Worm (Caenorhabditis elegans) whole organism, young adult: Measurements from ENCODE around the gene plc-2.

Experiments used
- F49E8.2 ChIP-seq: sonication (generic microtip); optimal IDR thresholded peaks from 3 replicates; lab custom pipeline; 2017; ENCODE audit warnings: missing genetic modification characterization, mild to moderate bottlenecking, missing compliant biosample characterization, antibody characterized with exemption, moderate library complexity; ENCODE audit not compliant: insufficient read depth
- T26A5.8 ChIP-seq: sonication (generic microtip); optimal IDR thresholded peaks from 2 replicates; lab custom pipeline; 2016; ENCODE audit warnings: missing genetic modification characterization, missing compliant biosample characterization
- Y79H2A.3 ChIP-seq: fragments of 200-800 bp; sonication (Bioruptor generic); conservative IDR thresholded peaks from 2 replicates; pipeline ENCODE4 v1.3.6; 2022; ENCODE audit warnings: missing genetic modification reagents, missing genetic modification characterization, missing compliant biosample characterization
- gei-17 ChIP-seq: fragments of 200-800 bp; sonication (Bioruptor generic); optimal IDR thresholded peaks from 2 replicates; lab custom pipeline; 2018; ENCODE audit warnings: mild to moderate bottlenecking, missing genetic modification characterization, missing compliant biosample characterization
- nhr-120 ChIP-seq: fragments of 200-800 bp; sonication (Bioruptor generic); IDR thresholded peaks from 2 replicates; pipeline ENCODE4 v1.3.6; 2022; ENCODE audit warnings: missing genetic modification characterization, missing compliant biosample characterization
- snpc-4 ChIP-seq, 5 experiments: fragments of 150-350 bp in 1 of 5; sonication (generic microtip) in 4 of 5; optimal IDR thresholded peaks; 2 replicates each; lab custom pipeline; 2014 to 2018; ENCODE audit warnings: missing genetic modification characterization in 5 of 5, missing biosample characterization in 3 of 5, antibody characterized with exemption in 2 of 5, mild to moderate bottlenecking in 2 of 5, missing compliant biosample characterization in 2 of 5, missing genotype in 2 of 5, moderate library complexity in 2 of 5, missing genetic modification reagents in 1 of 5
- tlf-1 ChIP-seq: fragments of 200-800 bp; sonication (Bioruptor generic); optimal IDR thresholded peaks from 2 replicates; lab custom pipeline; 2018; ENCODE audit warnings: mild to moderate bottlenecking, missing genetic modification characterization, missing compliant biosample characterization

- TF ChIP-seq F49E8.2 (tag; lab: Kevin White, UChicago) (peak; percentile 84), tlf-1 (GFP tag; lab: Kevin White, UChicago) (peak; percentile 51), snpc-4 (GFP tag; optimal IDR thresholded peaks at IDR 0.05; lab: Kevin White, UChicago) (peak; percentile 48), snpc-4 (tag; optimal IDR thresholded peaks at IDR 0.05; lab: Kevin White, UChicago) (peak in 2 of 4 experiments; percentile 0 to 37), Y79H2A.3 (GFP tag; lab: Robert Waterston, UW) (0 out of 2 replicates have a peak, but pooled peaks have one; percentile 32), gei-17 (GFP tag; lab: Kevin White, UChicago) (no peak), nhr-120 (GFP tag; lab: Robert Waterston, UW) (no peak), T26A5.8 (tag; lab: Kevin White, UChicago) (peak; percentile 24)
Measured at ce11 chrV:15186259-15186927, 6.0 kb upstream of the plc-2 start, which contains the start of gene Y75B12B.3.
